Worm (Caenorhabditis elegans): ENCODE data around the gene W04E12.3.

DNA sequence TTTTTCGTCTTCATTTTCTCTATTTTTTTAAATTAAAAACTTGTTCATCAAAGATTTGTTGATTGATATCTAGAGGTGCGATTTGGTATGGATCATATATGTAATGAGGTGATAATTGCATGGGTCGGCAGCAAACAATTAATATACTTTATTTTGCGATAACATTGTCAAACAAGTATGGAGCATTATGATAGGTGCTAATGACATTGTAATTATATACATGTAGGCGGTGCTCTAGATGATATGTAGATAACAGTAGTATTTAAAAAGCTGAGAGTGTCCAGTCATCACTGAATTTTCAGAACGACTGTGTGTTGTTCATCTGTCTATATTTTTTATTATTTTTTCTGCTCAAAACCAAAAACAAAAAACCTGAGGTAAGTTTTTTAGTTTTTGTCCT is 11.5 kb upstream of the W04E12.3 start, which contains the start of gene Y116F11A.1:
- TF ChIP-seq egl-27 (tag; optimal IDR thresholded peaks at IDR 0.05) (no peak), aly-2 (tag; optimal IDR thresholded peaks at IDR 0.05) (no peak), dmd-8 (GFP tag; IDR thresholded peaks at IDR 0.05) (no peak), nhr-25 (tag; optimal IDR thresholded peaks at IDR 0.05; ENCODE audit: borderline replicate concordance, insufficient read depth) (no peak), aha-1 (tag) (no peak), nhr-6 (tag; optimal IDR thresholded peaks at IDR 0.05) (no peak), fos-1 (tag; optimal IDR thresholded peaks at IDR 0.05) (no peak), F44E2.7 (GFP tag; IDR thresholded peaks at IDR 0.05) (no peak), ztf-7 (tag; optimal IDR thresholded peaks at IDR 0.05) (no peak), zfp-3 (GFP tag; conservative IDR thresholded peaks at IDR 0.05) (no peak), mdl-1 (tag; optimal IDR thresholded peaks at IDR 0.05) (no peak), dpl-1 (GFP tag; optimal IDR thresholded peaks at IDR 0.05) (no peak)
